Worm (Caenorhabditis elegans): ENCODE data around the gene srh-183.
A peak's percentile ranks its signal among the peaks of the same experiment; 100 is the strongest.

The srh-183 gene

ce11 chrV:20002194-20002593, 24.1 kb upstream of the srh-183 start:
- TF ChIP-seq ceh-14 (tag; optimal IDR thresholded peaks at IDR 0.05): no peak
- no peak for TF ChIP-seq eyg-1 (tag; optimal IDR thresholded peaks at IDR 0.05)
- TF ChIP-seq ets-4 (tag; optimal IDR thresholded peaks at IDR 0.05): no peak
- TF ChIP-seq pax-1 (tag; optimal IDR thresholded peaks at IDR 0.05): no peak
- TF ChIP-seq odd-2 (tag; optimal IDR thresholded peaks at IDR 0.05): no peak
- no peak for TF ChIP-seq ceh-2 (tag; optimal IDR thresholded peaks at IDR 0.05)
- TF ChIP-seq unc-3 (GFP tag; conservative IDR thresholded peaks at IDR 0.05): no peak
- no peak for TF ChIP-seq unc-3 (tag; optimal IDR thresholded peaks at IDR 0.05)
- TF ChIP-seq pqm-1 (tag; optimal IDR thresholded peaks at IDR 0.05): no peak
- no peak for TF ChIP-seq ceh-22 (tag; optimal IDR thresholded peaks at IDR 0.05)
- TF ChIP-seq pha-4 (tag; optimal IDR thresholded peaks at IDR 0.05): no peak

ce11 chrV:20000639-20001038, 22.5 kb upstream of the srh-183 start:
- TF ChIP-seq tbx-7 (tag; optimal IDR thresholded peaks at IDR 0.05) (no peak), ceh-31 (tag; optimal IDR thresholded peaks at IDR 0.05) (no peak), hlh-30 (tag; optimal IDR thresholded peaks at IDR 0.05; ENCODE audit: insufficient read depth) (no peak), sox-4 (tag; optimal IDR thresholded peaks at IDR 0.05) (no peak), ceh-45 (GFP tag; IDR thresholded peaks at IDR 0.05) (no peak), ceh-2 (tag; optimal IDR thresholded peaks at IDR 0.05) (no peak), unc-86 (tag; optimal IDR thresholded peaks at IDR 0.05) (no peak), zip-5 (tag; optimal IDR thresholded peaks at IDR 0.05) (no peak), pha-4 (tag; optimal IDR thresholded peaks at IDR 0.05) (no peak), ceh-19 (GFP tag; optimal IDR thresholded peaks at IDR 0.05) (no peak), Y22D7AL.16 (tag; optimal IDR thresholded peaks at IDR 0.05) (no peak), pax-1 (tag; optimal IDR thresholded peaks at IDR 0.05) (no peak), mec-3 (tag; optimal IDR thresholded peaks at IDR 0.05; ENCODE audit: borderline replicate concordance) (no peak), madf-2 (tag; optimal IDR thresholded peaks at IDR 0.05) (no peak)

- TF ChIP-seq pag-3 (tag; optimal IDR thresholded peaks at IDR 0.05; ENCODE audit: borderline replicate concordance) (peak; percentile 59), ztf-16 (tag; optimal IDR thresholded peaks at IDR 0.05) (no peak), hlh-30 (tag; optimal IDR thresholded peaks at IDR 0.05; ENCODE audit: insufficient read depth) (no peak), che-1 (tag; optimal IDR thresholded peaks at IDR 0.05) (no peak)
These were observed 21.7 kb upstream of the srh-183 start for ce11 chrV:19999789-20000188.

- TF ChIP-seq ceh-14 (tag; optimal IDR thresholded peaks at IDR 0.05): no peak
- no peak for TF ChIP-seq tbx-2 (tag; optimal IDR thresholded peaks at IDR 0.05)
- TF ChIP-seq ceh-22 (tag; optimal IDR thresholded peaks at IDR 0.05): no peak
These were observed 21.0 kb upstream of the srh-183 start for ce11 chrV:19999100-19999499.

- TF ChIP-seq ceh-18 (tag; optimal IDR thresholded peaks at IDR 0.05): no peak
- TF ChIP-seq ceh-48 (tag; optimal IDR thresholded peaks at IDR 0.05): peak; percentile 19
- no peak for TF ChIP-seq hlh-30 (tag; optimal IDR thresholded peaks at IDR 0.05; ENCODE audit: insufficient read depth)
- peak; percentile 9 for TF ChIP-seq elt-4 (tag; optimal IDR thresholded peaks at IDR 0.05)
- no peak for TF ChIP-seq ets-4 (tag; optimal IDR thresholded peaks at IDR 0.05)
- TF ChIP-seq dve-1 (tag; optimal IDR thresholded peaks at IDR 0.05): peak; percentile 68
These were observed 20.2 kb upstream of the srh-183 start for ce11 chrV:19998203-19998836.

- no peak for TF ChIP-seq K09A11.1 (tag; optimal IDR thresholded peaks at IDR 0.05; ENCODE audit: insufficient read depth)
- no peak for TF ChIP-seq tbx-2 (tag; optimal IDR thresholded peaks at IDR 0.05)
- no peak for TF ChIP-seq madf-2 (tag; optimal IDR thresholded peaks at IDR 0.05)
- TF ChIP-seq ceh-30 (tag; optimal IDR thresholded peaks at IDR 0.05): no peak
- TF ChIP-seq sox-4 (tag; optimal IDR thresholded peaks at IDR 0.05): no peak
- TF ChIP-seq pha-4 (tag; optimal IDR thresholded peaks at IDR 0.05): no peak
- TF ChIP-seq Y22D7AL.16 (tag; optimal IDR thresholded peaks at IDR 0.05): no peak
- no peak for TF ChIP-seq ttx-3 (tag; optimal IDR thresholded peaks at IDR 0.05)
- TF ChIP-seq sdc-2 (tag; optimal IDR thresholded peaks at IDR 0.05): no peak
- no peak for TF ChIP-seq ceh-14 (tag; optimal IDR thresholded peaks at IDR 0.05)
- no peak for TF ChIP-seq ceh-22 (tag; optimal IDR thresholded peaks at IDR 0.05)
- no peak for TF ChIP-seq pax-1 (tag; optimal IDR thresholded peaks at IDR 0.05)
- TF ChIP-seq unc-55 (GFP tag; optimal IDR thresholded peaks at IDR 0.05): no peak
- no peak for TF ChIP-seq dve-1 (tag; optimal IDR thresholded peaks at IDR 0.05)
These were observed 19.4 kb upstream of the srh-183 start for ce11 chrV:19997481-19997880.

All from whole organism, late embryonic.